In genomic region chr3L:3035769-3036583, dm6 we compare ENCODE assay signal across 1 fruit fly cellular context.
A peak's percentile ranks its signal among the peaks of the same experiment; 100 is the strongest.
TF ChIP-seq lines count a peak whose summit lies in the region.

No protein-coding gene starts in this region.

TF ChIP-seq in whole organism, embryonic, 481 proteins besides CTCF, POLR2A, EP300 and RAD21 (continued from another document and continues in another):
- TF ChIP-seq CG9215 (GFP tag; IDR thresholded peaks at IDR 0.05; lab: Robert Waterston, UW) (peak; percentile 43; the same call in 1 of the 2 replicates), br (optimal IDR thresholded peaks at IDR 0.05; lab: Kevin White, UChicago) (no peak), Fer2 (tag; optimal IDR thresholded peaks at IDR 0.05; lab: Kevin White, UChicago) (peak; percentile 68), bigmax (GFP tag; optimal IDR thresholded peaks at IDR 0.05; lab: Kevin White, UChicago) (no peak), BtbVII (GFP tag; optimal IDR thresholded peaks at IDR 0.05; lab: Kevin White, UChicago) (peak; percentile 89), gem (tag; optimal IDR thresholded peaks at IDR 0.05; lab: Kevin White, UChicago) (peak; percentile 92), MTF-1 (GFP tag; optimal IDR thresholded peaks at IDR 0.05; lab: Kevin White, UChicago; ENCODE audit: borderline replicate concordance) (peak; percentile 61), Hr3 (GFP tag; optimal IDR thresholded peaks at IDR 0.05; lab: Kevin White, UChicago) (peak; percentile 48), az2 (GFP tag; optimal IDR thresholded peaks at IDR 0.05; lab: Kevin White, UChicago) (peak; percentile 67), da (GFP tag; optimal IDR thresholded peaks at IDR 0.05; lab: Kevin White, UChicago) (peak; percentile 14), en (GFP tag; optimal IDR thresholded peaks at IDR 0.05; lab: Kevin White, UChicago) (peak; percentile 69), zen2 (GFP tag; IDR thresholded peaks at IDR 0.05; lab: Robert Waterston, UW; ENCODE audit: partially characterized antibody) (no peak), Sox102F (GFP tag; optimal IDR thresholded peaks at IDR 0.05; lab: Kevin White, UChicago) (peak; percentile 78), CG7556 (GFP tag; optimal IDR thresholded peaks at IDR 0.05; lab: Kevin White, UChicago) (peak; percentile 91), zen (tag; optimal IDR thresholded peaks at IDR 0.05; lab: Kevin White, UChicago) (peak; percentile 83), CG15696 (tag; optimal IDR thresholded peaks at IDR 0.05; lab: Kevin White, UChicago) (peak; percentile 88), ssp (GFP tag; IDR thresholded peaks at IDR 0.05; lab: Robert Waterston, UW) (0 out of 2 replicates have a peak, but pooled peaks have one; percentile 27), ase (GFP tag; IDR thresholded peaks at IDR 0.05; lab: Robert Waterston, UW) (peak; percentile 55; the same call in 1 of the 3 replicates), al (GFP tag; IDR thresholded peaks at IDR 0.05; lab: Robert Waterston, UW) (peak; percentile 35; the same call in 1 of the 2 replicates), CG13296 (GFP tag; optimal IDR thresholded peaks at IDR 0.05; lab: Kevin White, UChicago) (peak; percentile 94), CG17328 (GFP tag; IDR thresholded peaks at IDR 0.05; lab: Robert Waterston, UW) (peak; percentile 82), CG11093 (GFP tag; IDR thresholded peaks at IDR 0.05; lab: Robert Waterston, UW) (peak; percentile 41; the same call in 1 of the 3 replicates), pho (GFP tag; optimal IDR thresholded peaks at IDR 0.05; lab: Kevin White, UChicago) (peak; percentile 80), tin (GFP tag; optimal IDR thresholded peaks at IDR 0.05; lab: Kevin White, UChicago) (peak; percentile 78), CG6765 (GFP tag; optimal IDR thresholded peaks at IDR 0.05; lab: Kevin White, UChicago) (peak; percentile 85), lab (GFP tag; optimal IDR thresholded peaks at IDR 0.05; lab: Kevin White, UChicago) (peak; percentile 92), CG7271 (tag; optimal IDR thresholded peaks at IDR 0.05; lab: Kevin White, UChicago) (peak; percentile 66), Dad (GFP tag; optimal IDR thresholded peaks at IDR 0.05; lab: Kevin White, UChicago) (peak; percentile 73), Kr (GFP tag; optimal IDR thresholded peaks at IDR 0.05; lab: Kevin White, UChicago) (peak; percentile 38), danr (GFP tag; IDR thresholded peaks at IDR 0.05; lab: Robert Waterston, UW) (peak; percentile 51; the same call in 1 of the 2 replicates), CoRest (tag; optimal IDR thresholded peaks at IDR 0.05; lab: Kevin White, UChicago) (peak; percentile 92), CG34376 (GFP tag; optimal IDR thresholded peaks at IDR 0.05; lab: Kevin White, UChicago) (peak; percentile 91), CG4360 (GFP tag; IDR thresholded peaks at IDR 0.05; lab: Robert Waterston, UW) (no peak), row (GFP tag; IDR thresholded peaks at IDR 0.05; lab: Robert Waterston, UW) (peak; percentile 89), CG7839 (tag; optimal IDR thresholded peaks at IDR 0.05; lab: Kevin White, UChicago) (peak; percentile 91), CG42726 (GFP tag; IDR thresholded peaks at IDR 0.05; lab: Robert Waterston, UW; ENCODE audit: partially characterized antibody) (no peak), Elba2 (GFP tag; optimal IDR thresholded peaks at IDR 0.05; lab: Kevin White, UChicago) (no peak), CG5953 (GFP tag; IDR thresholded peaks at IDR 0.05; lab: Robert Waterston, UW) (peak; percentile 71), CG4820 (GFP tag; optimal IDR thresholded peaks at IDR 0.05; lab: Kevin White, UChicago) (peak; percentile 99), CG32767 (GFP tag; IDR thresholded peaks at IDR 0.05; lab: Robert Waterston, UW) (peak; percentile 88), CG11456 (GFP tag; IDR thresholded peaks at IDR 0.05; lab: Robert Waterston, UW) (peak; percentile 67; the same call in 1 of the 3 replicates), fru (optimal IDR thresholded peaks at IDR 0.05; lab: Kevin White, UChicago) (no peak), seq (GFP tag; IDR thresholded peaks at IDR 0.05; lab: Robert Waterston, UW) (peak; percentile 88), CG4617 (GFP tag; optimal IDR thresholded peaks at IDR 0.05; lab: Kevin White, UChicago; ENCODE audit: borderline replicate concordance) (peak; percentile 5), CG10959 (GFP tag; IDR thresholded peaks at IDR 0.05; lab: Robert Waterston, UW) (peak; percentile 61; the same call in 1 of the 2 replicates), ab (GFP tag; optimal IDR thresholded peaks at IDR 0.05; lab: Kevin White, UChicago) (no peak), CG13775 (GFP tag; optimal IDR thresholded peaks at IDR 0.05; lab: Kevin White, UChicago) (peak; percentile 84), CG14050 (GFP tag; IDR thresholded peaks at IDR 0.05; lab: Robert Waterston, UW) (peak; percentile 83), CG17361 (GFP tag; IDR thresholded peaks at IDR 0.05; lab: Robert Waterston, UW) (peak; percentile 90), CG30020 (tag; optimal IDR thresholded peaks at IDR 0.05; lab: Kevin White, UChicago) (peak; percentile 63), gsb-n (tag; optimal IDR thresholded peaks at IDR 0.05; lab: Kevin White, UChicago) (peak; percentile 84), crp (GFP tag; optimal IDR thresholded peaks at IDR 0.05; lab: Kevin White, UChicago) (peak in 1 of 2 experiments; percentile 25), gro (GFP tag; optimal IDR thresholded peaks at IDR 0.05; lab: Kevin White, UChicago) (peak; percentile 86), Bgb (GFP tag; IDR thresholded peaks at IDR 0.05; lab: Robert Waterston, UW; ENCODE audit: partially characterized antibody) (no peak), CG9797 (GFP tag; optimal IDR thresholded peaks at IDR 0.05; lab: Kevin White, UChicago) (no peak), Antp (GFP tag; optimal IDR thresholded peaks at IDR 0.05; lab: Kevin White, UChicago) (peak; percentile 31), Xbp1 (GFP tag; optimal IDR thresholded peaks at IDR 0.05; lab: Kevin White, UChicago) (peak; percentile 78), so (GFP tag; IDR thresholded peaks at IDR 0.05; lab: Robert Waterston, UW) (peak; percentile 89), CG6813 (GFP tag; optimal IDR thresholded peaks at IDR 0.05; lab: Kevin White, UChicago) (peak; percentile 91), D19B (GFP tag; optimal IDR thresholded peaks at IDR 0.05; lab: Kevin White, UChicago) (peak; percentile 73), CG4404 (GFP tag; IDR thresholded peaks at IDR 0.05; lab: Robert Waterston, UW) (peak; percentile 70), CG16863 (GFP tag; optimal IDR thresholded peaks at IDR 0.05; lab: Kevin White, UChicago) (peak; percentile 62), Dfd (GFP tag; optimal IDR thresholded peaks at IDR 0.05; lab: Kevin White, UChicago) (no peak), Sry-δ (GFP tag; optimal IDR thresholded peaks at IDR 0.05; lab: Kevin White, UChicago) (peak; percentile 43), CG3163 (GFP tag; optimal IDR thresholded peaks at IDR 0.05; lab: Kevin White, UChicago) (peak; percentile 42), Atf-2 (GFP tag; optimal IDR thresholded peaks at IDR 0.05; lab: Kevin White, UChicago) (peak; percentile 27), YL-1 (GFP tag; optimal IDR thresholded peaks at IDR 0.05; lab: Kevin White, UChicago) (peak; percentile 57), bowl (GFP tag; IDR thresholded peaks at IDR 0.05; lab: Robert Waterston, UW) (peak; percentile 17; the same call in 1 of the 2 replicates), sr (GFP tag; IDR thresholded peaks at IDR 0.05; lab: Robert Waterston, UW) (no peak), CG15479 (GFP tag; optimal IDR thresholded peaks at IDR 0.05; lab: Kevin White, UChicago) (no peak), CG16813 (GFP tag; IDR thresholded peaks at IDR 0.05; lab: Robert Waterston, UW; ENCODE audit: partially characterized antibody) (no peak), hbn (GFP tag; IDR thresholded peaks at IDR 0.05; lab: Robert Waterston, UW; ENCODE audit: partially characterized antibody) (peak; percentile 17; the same call in 1 of the 2 replicates), Dbx (GFP tag; IDR thresholded peaks at IDR 0.05; lab: Robert Waterston, UW) (peak; percentile 72), Dll (GFP tag; IDR thresholded peaks at IDR 0.05; lab: Robert Waterston, UW; ENCODE audit: partially characterized antibody) (0 out of 4 replicates have a peak, but pooled peaks have one; percentile 29), Stat92E (GFP tag; optimal IDR thresholded peaks at IDR 0.05; lab: Kevin White, UChicago) (peak in 1 of 3 experiments; percentile 62), CG11398 (GFP tag; optimal IDR thresholded peaks at IDR 0.05; lab: Kevin White, UChicago) (peak; percentile 46), Gug (GFP tag; IDR thresholded peaks at IDR 0.05; lab: Robert Waterston, UW) (peak; percentile 31; the same call in 1 of the 4 replicates), BEAF-32 (GFP tag; optimal IDR thresholded peaks at IDR 0.05; lab: Kevin White, UChicago) (no peak), CG31388 (GFP tag; optimal IDR thresholded peaks at IDR 0.05; lab: Kevin White, UChicago) (peak; percentile 51), wor (GFP tag; IDR thresholded peaks at IDR 0.05; lab: Robert Waterston, UW) (peak; percentile 40; the same call in 1 of the 2 replicates), ac (GFP tag; optimal IDR thresholded peaks at IDR 0.05; lab: Kevin White, UChicago) (peak; percentile 48), z (GFP tag; IDR thresholded peaks at IDR 0.05; lab: Robert Waterston, UW) (no peak), pb (GFP tag; optimal IDR thresholded peaks at IDR 0.05; lab: Kevin White, UChicago) (peak; percentile 28), CrebB (tag; optimal IDR thresholded peaks at IDR 0.05; lab: Kevin White, UChicago) (peak; percentile 82), CG15514 (GFP tag; optimal IDR thresholded peaks at IDR 0.05; lab: Kevin White, UChicago) (peak; percentile 78), B-H1 (GFP tag; IDR thresholded peaks at IDR 0.05; lab: Robert Waterston, UW) (peak; percentile 52; the same call in 1 of the 3 replicates), Dip3 (GFP tag; optimal IDR thresholded peaks at IDR 0.05; lab: Kevin White, UChicago) (peak; percentile 68), CG2678 (tag; optimal IDR thresholded peaks at IDR 0.05; lab: Kevin White, UChicago) (peak; percentile 94), NK7.1 (GFP tag; optimal IDR thresholded peaks at IDR 0.05; lab: Kevin White, UChicago) (peak; percentile 59), D19A (tag; optimal IDR thresholded peaks at IDR 0.05; lab: Kevin White, UChicago) (peak; percentile 81), CG4282 (GFP tag; optimal IDR thresholded peaks at IDR 0.05; lab: Kevin White, UChicago) (peak; percentile 33), CG31441 (GFP tag; IDR thresholded peaks at IDR 0.05; lab: Robert Waterston, UW) (peak; percentile 87), ara (GFP tag; IDR thresholded peaks at IDR 0.05; lab: Robert Waterston, UW) (peak; percentile 72), CG4424 (GFP tag; optimal IDR thresholded peaks at IDR 0.05; lab: Kevin White, UChicago) (peak; percentile 84), cato (GFP tag; optimal IDR thresholded peaks at IDR 0.05; lab: Kevin White, UChicago; ENCODE audit: borderline replicate concordance) (peak; percentile 41), CG9876 (GFP tag; optimal IDR thresholded peaks at IDR 0.05; lab: Kevin White, UChicago) (peak; percentile 33), pfk (GFP tag; optimal IDR thresholded peaks at IDR 0.05; lab: Kevin White, UChicago) (peak; percentile 9), Eip74EF (GFP tag; optimal IDR thresholded peaks at IDR 0.05; lab: Kevin White, UChicago) (peak in 1 of 2 experiments; percentile 78), CG16815 (GFP tag; optimal IDR thresholded peaks at IDR 0.05; lab: Kevin White, UChicago) (peak; percentile 68), trh (GFP tag; optimal IDR thresholded peaks at IDR 0.05; lab: Kevin White, UChicago) (peak; percentile 38), HLH4C (GFP tag; IDR thresholded peaks at IDR 0.05; lab: Robert Waterston, UW; ENCODE audit: partially characterized antibody) (no peak), CG4707 (GFP tag; optimal IDR thresholded peaks at IDR 0.05; lab: Kevin White, UChicago) (peak; percentile 65), Bteb2 (GFP tag; optimal IDR thresholded peaks at IDR 0.05; lab: Kevin White, UChicago) (peak; percentile 78), pan (optimal IDR thresholded peaks at IDR 0.05; lab: Kevin White, UChicago) (no peak), pan (GFP tag; optimal IDR thresholded peaks at IDR 0.05 in 1 of 2, IDR thresholded peaks at IDR 0.05 in 1 of 2) (peak in 1 of 2 experiments; percentile 71), CG9609 (GFP tag; optimal IDR thresholded peaks at IDR 0.05; lab: Kevin White, UChicago) (peak; percentile 61), run (tag; optimal IDR thresholded peaks at IDR 0.05; lab: Kevin White, UChicago) (peak; percentile 32), sc (optimal IDR thresholded peaks at IDR 0.05; lab: Kevin White, UChicago) (no peak), sc (GFP tag; optimal IDR thresholded peaks at IDR 0.05; lab: Kevin White, UChicago) (peak; percentile 75), lmd (GFP tag; IDR thresholded peaks at IDR 0.05; lab: Robert Waterston, UW) (peak; percentile 72), salm (tag; optimal IDR thresholded peaks at IDR 0.05; lab: Kevin White, UChicago) (peak; percentile 55), ash1 (GFP tag; optimal IDR thresholded peaks at IDR 0.05; lab: Kevin White, UChicago) (no peak), CG10979 (tag; optimal IDR thresholded peaks at IDR 0.05; lab: Kevin White, UChicago) (peak; percentile 93), stc (GFP tag; IDR thresholded peaks at IDR 0.05; lab: Robert Waterston, UW) (peak; percentile 69; the same call in 1 of the 2 replicates), NC2α (GFP tag; optimal IDR thresholded peaks at IDR 0.05; lab: Kevin White, UChicago) (peak; percentile 27), sens-2 (GFP tag; IDR thresholded peaks at IDR 0.05; lab: Robert Waterston, UW) (peak; percentile 70; the same call in 1 of the 2 replicates), pnt (GFP tag; optimal IDR thresholded peaks at IDR 0.05; lab: Kevin White, UChicago) (peak; percentile 48), slp2 (GFP tag; optimal IDR thresholded peaks at IDR 0.05; lab: Kevin White, UChicago) (peak; percentile 30), CG2875 (GFP tag; optimal IDR thresholded peaks at IDR 0.05; lab: Kevin White, UChicago) (peak; percentile 72), vfl (GFP tag; optimal IDR thresholded peaks at IDR 0.05; lab: Kevin White, UChicago) (peak; percentile 41), CG3995 (GFP tag; optimal IDR thresholded peaks at IDR 0.05; lab: Kevin White, UChicago) (peak; percentile 58), tup (GFP tag; optimal IDR thresholded peaks at IDR 0.05; lab: Kevin White, UChicago) (peak; percentile 44), twi (tag; optimal IDR thresholded peaks at IDR 0.05; lab: Kevin White, UChicago) (peak; percentile 77), Mes4 (GFP tag; optimal IDR thresholded peaks at IDR 0.05; lab: Kevin White, UChicago) (peak; percentile 64), nmo (GFP tag; optimal IDR thresholded peaks at IDR 0.05; lab: Kevin White, UChicago) (peak; percentile 94), Lpt (GFP tag; optimal IDR thresholded peaks at IDR 0.05; lab: Kevin White, UChicago) (no peak), eyg (GFP tag; optimal IDR thresholded peaks at IDR 0.05; lab: Kevin White, UChicago) (peak; percentile 58)
